Worm (Caenorhabditis elegans) whole organism, mixed stage, embryonic: Measurements from ENCODE around the gene B0478.3.

ENCODE experiments used
- ces-1 ChIP-seq: fragments of 150-350 bp; optimal IDR thresholded peaks from 2 replicates; lab custom pipeline; 2014; ENCODE audit warnings: missing biosample characterization, missing genetic modification reagents, missing genetic modification characterization
- flh-1 ChIP-seq: fragments of 200-800 bp; sonication (Bioruptor generic); optimal IDR thresholded peaks from 2 replicates; lab custom pipeline; 2018; ENCODE audit warnings: mild to moderate bottlenecking, missing genetic modification characterization, moderate library complexity, missing compliant biosample characterization
- nhr-76 ChIP-seq: sonication (generic microtip); optimal IDR thresholded peaks from 2 replicates; lab custom pipeline; 2017; ENCODE audit warnings: missing biosample characterization, missing genetic modification characterization
- tbx-8 ChIP-seq: fragments of 200-800 bp; sonication (Bioruptor generic); optimal IDR thresholded peaks from 2 replicates; lab custom pipeline; 2018; ENCODE audit warnings: mild to moderate bottlenecking, missing genetic modification characterization, moderate library complexity, missing compliant biosample characterization

Gene B0478.3

DNA sequence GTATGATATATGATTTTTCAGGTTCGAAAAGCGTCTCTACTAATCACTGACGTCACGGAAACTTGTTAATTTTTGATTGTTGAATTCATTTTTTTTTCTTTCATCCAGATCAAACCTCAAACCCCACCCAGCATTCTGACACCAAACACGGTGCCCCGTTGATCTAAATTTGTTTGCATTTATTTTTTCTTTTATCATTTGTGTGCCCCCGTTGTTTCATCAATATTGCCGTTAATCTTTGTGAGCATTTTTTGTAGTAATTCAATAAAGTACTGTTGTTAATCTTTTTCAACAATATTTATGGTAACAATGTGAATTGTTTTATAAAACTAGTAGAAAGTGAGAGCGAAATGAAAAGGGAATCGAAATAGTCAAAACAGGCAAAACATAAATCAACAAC is 47.6 kb downstream of the B0478.3 start:
- TF ChIP-seq flh-1 (no peak), tbx-8 (GFP tag; lab: Kevin White, UChicago) (no peak), nhr-76 (tag; lab: Kevin White, UChicago) (no peak), ces-1 (GFP tag; lab: Kevin White, UChicago) (no peak)
